Worm (Caenorhabditis elegans) whole organism, L4 larva: ENCODE data around the gene clec-1.

Experiments
- T20F7.1 ChIP-seq: fragments of 200-800 bp; sonication (Bioruptor generic); optimal IDR thresholded peaks from 2 replicates; lab custom pipeline; 2018; ENCODE audit warnings: mild to moderate bottlenecking, missing genetic modification characterization, missing compliant biosample characterization
- ZK337.2 ChIP-seq: fragments of 200-800 bp; sonication (Bioruptor generic); IDR thresholded peaks from 2 replicates; pipeline ENCODE4 v1.3.6; 2022; ENCODE audit warnings: missing genetic modification reagents, missing genetic modification characterization, missing compliant biosample characterization
- ZK546.5 ChIP-seq, 2 experiments: sonication (generic microtip); optimal IDR thresholded peaks; 2 replicates each; lab custom pipeline; 2017; ENCODE audit warnings: missing biosample characterization in 2 of 2, missing genetic modification characterization in 2 of 2
- aha-1 ChIP-seq: fragments of 150-350 bp; peaks from one replicate; lab custom pipeline; 2014; ENCODE audit warnings: missing biosample characterization, missing genetic modification characterization
- ama-1 ChIP-seq: fragments of 150-350 bp; optimal IDR thresholded peaks from 2 replicates; lab custom pipeline; 2014; ENCODE audit warnings: inconsistent platforms, mixed read lengths
- ceh-20 ChIP-seq: fragments of 200-800 bp; sonication (Bioruptor generic); IDR thresholded peaks from 2 replicates; pipeline ENCODE4 v1.3.6; 2022; ENCODE audit warnings: missing genetic modification reagents, missing genetic modification characterization, missing compliant biosample characterization
- ces-1 ChIP-seq: fragments of 150-350 bp; sonication (generic microtip); optimal IDR thresholded peaks from 4 replicates; lab custom pipeline; 2014; ENCODE audit warnings: missing biosample characterization, missing genetic modification reagents, missing genetic modification characterization
- cey-2 ChIP-seq: sonication (generic microtip); optimal IDR thresholded peaks from 3 replicates; lab custom pipeline; 2017; ENCODE audit warnings: missing genetic modification characterization, mild to moderate bottlenecking, missing compliant biosample characterization, antibody characterized with exemption, borderline replicate concordance; ENCODE audit not compliant: insufficient read depth
- daf-12 ChIP-seq: fragments of 150-350 bp; optimal IDR thresholded peaks from 2 replicates; lab custom pipeline; 2014; ENCODE audit warnings: missing biosample characterization, missing genetic modification reagents, missing genetic modification characterization
- daf-16 ChIP-seq, 3 experiments: sonication (generic microtip); optimal IDR thresholded peaks; 2 replicates each; lab custom pipeline; 2016 to 2017; ENCODE audit warnings: missing genetic modification characterization in 3 of 3, missing genetic modification reagents in 3 of 3, mild to moderate bottlenecking in 2 of 3, missing compliant biosample characterization in 2 of 3, missing biosample characterization in 1 of 3, moderate library complexity in 1 of 3
- daf-8 ChIP-seq: fragments of 200-800 bp; sonication (Bioruptor generic); IDR thresholded peaks from 2 replicates; pipeline ENCODE4 v1.3.6; 2022; ENCODE audit warnings: missing genetic modification characterization, missing compliant biosample characterization
- dmd-6 ChIP-seq: fragments of 200-800 bp; sonication (Bioruptor generic); IDR thresholded peaks from 2 replicates; pipeline ENCODE4 v1.3.6; 2022; ENCODE audit warnings: missing genetic modification reagents, missing genetic modification characterization, missing compliant biosample characterization
- egl-27 ChIP-seq: sonication (generic microtip); optimal IDR thresholded peaks from 3 replicates; lab custom pipeline; 2017; ENCODE audit warnings: missing biosample characterization, missing genetic modification reagents, missing genetic modification characterization
- hif-1 ChIP-seq, 2 experiments: sonication (generic microtip); optimal IDR thresholded peaks; 2 replicates each; lab custom pipeline; 2016 to 2017; ENCODE audit warnings: missing compliant biosample characterization in 2 of 2, missing genetic modification characterization in 2 of 2, missing genetic modification reagents in 2 of 2, missing genotype in 2 of 2, mild to moderate bottlenecking in 1 of 2
- hlh-11 ChIP-seq: fragments of 200-800 bp; sonication (Bioruptor generic); optimal IDR thresholded peaks from 2 replicates; lab custom pipeline; 2018; ENCODE audit warnings: mild to moderate bottlenecking, missing genetic modification characterization, missing compliant biosample characterization
- hlh-30 ChIP-seq: sonication (generic microtip); optimal IDR thresholded peaks from 2 replicates; lab custom pipeline; 2017; ENCODE audit warnings: antibody characterized with exemption, mild to moderate bottlenecking, missing genetic modification characterization, missing compliant biosample characterization; ENCODE audit not compliant: insufficient read depth
- jun-1 ChIP-seq: fragments of 150-350 bp; optimal IDR thresholded peaks from 2 replicates; lab custom pipeline; 2014; ENCODE audit warnings: missing biosample characterization, missing genetic modification reagents, missing genetic modification characterization
- lir-3 ChIP-seq: sonication (generic microtip); optimal IDR thresholded peaks from 2 replicates; lab custom pipeline; 2016; ENCODE audit warnings: mild to moderate bottlenecking, missing genetic modification characterization, missing compliant biosample characterization
- lsy-2 ChIP-seq, 2 experiments: fragments of 150-350 bp in 1 of 2; sonication (generic microtip) in 1 of 2; optimal IDR thresholded peaks; 2 replicates each; lab custom pipeline; 2014 to 2017; ENCODE audit warnings: missing biosample characterization in 2 of 2, missing genetic modification characterization in 2 of 2
- mep-1 ChIP-seq: fragments of 150-350 bp; sonication (generic microtip); optimal IDR thresholded peaks from 3 replicates; lab custom pipeline; 2014; ENCODE audit warnings: missing biosample characterization, missing genetic modification characterization
- mxl-2 ChIP-seq: fragments of 200-800 bp; sonication (Bioruptor generic); conservative IDR thresholded peaks from 2 replicates; pipeline ENCODE4 v1.3.6; 2022; ENCODE audit warnings: missing genetic modification reagents, missing genetic modification characterization, missing compliant biosample characterization
- mxl-3 ChIP-seq: fragments of 200-800 bp; sonication (Bioruptor generic); optimal IDR thresholded peaks from 2 replicates; lab custom pipeline; 2018; ENCODE audit warnings: mild to moderate bottlenecking, missing genetic modification characterization, missing compliant biosample characterization
- nhr-102 ChIP-seq: sonication (generic microtip); optimal IDR thresholded peaks from 2 replicates; lab custom pipeline; 2016; ENCODE audit warnings: mild to moderate bottlenecking, missing genetic modification characterization, moderate library complexity, missing compliant biosample characterization
- nhr-25 ChIP-seq: sonication (generic microtip); optimal IDR thresholded peaks from 2 replicates; lab custom pipeline; 2017; ENCODE audit warnings: missing genetic modification characterization, mild to moderate bottlenecking, missing compliant biosample characterization, antibody characterized with exemption, moderate library complexity, borderline replicate concordance; ENCODE audit not compliant: insufficient read depth
- nhr-28 ChIP-seq: fragments of 150-350 bp; optimal IDR thresholded peaks from 2 replicates; lab custom pipeline; 2014; ENCODE audit warnings: missing biosample characterization, missing genetic modification characterization
- nhr-6 ChIP-seq: fragments of 150-350 bp; optimal IDR thresholded peaks from 2 replicates; lab custom pipeline; 2014; ENCODE audit warnings: missing biosample characterization, missing genetic modification characterization
- pha-4 ChIP-seq, 2 experiments: fragments of 150-350 bp in 1 of 2; fragments of 200-800 bp in 1 of 2; sonication (Bioruptor generic) in 1 of 2; IDR thresholded peaks in 1 of 2; optimal IDR thresholded peaks in 1 of 2; 2 replicates each; pipeline versions ENCODE4 v1.3.6 to Lab custom; 2014 to 2022; ENCODE audit warnings: missing genetic modification characterization in 2 of 2, missing genetic modification reagents in 2 of 2, missing biosample characterization in 1 of 2, missing compliant biosample characterization in 1 of 2
- pqm-1 ChIP-seq: sonication (generic microtip); optimal IDR thresholded peaks from 2 replicates; lab custom pipeline; 2017; ENCODE audit warnings: missing biosample characterization, missing genetic modification characterization
- rbr-2 ChIP-seq: sonication (generic microtip); optimal IDR thresholded peaks from 2 replicates; lab custom pipeline; 2016; ENCODE audit warnings: missing genotype, missing genetic modification characterization, missing compliant biosample characterization
- saeg-2 ChIP-seq: fragments of 200-800 bp; sonication (Bioruptor generic); IDR thresholded peaks from 2 replicates; pipeline ENCODE4 v1.3.6; 2022; ENCODE audit warnings: missing genetic modification reagents, missing genetic modification characterization, missing compliant biosample characterization
- skn-1 ChIP-seq: fragments of 150-350 bp; optimal IDR thresholded peaks from 2 replicates; lab custom pipeline; 2014; ENCODE audit warnings: missing biosample characterization, missing genetic modification characterization
- unc-39 ChIP-seq: sonication (generic microtip); optimal IDR thresholded peaks from 2 replicates; lab custom pipeline; 2017; ENCODE audit warnings: missing biosample characterization, missing genetic modification characterization
- vab-7 ChIP-seq: fragments of 200-800 bp; sonication (Bioruptor generic); IDR thresholded peaks from 2 replicates; pipeline ENCODE4 v1.3.6; 2022; ENCODE audit warnings: missing genetic modification reagents, missing genetic modification characterization, missing compliant biosample characterization
- zip-11 ChIP-seq: fragments of 200-800 bp; sonication (Bioruptor generic); IDR thresholded peaks from 2 replicates; pipeline ENCODE4 v1.3.6; 2022; ENCODE audit warnings: missing genetic modification characterization, missing compliant biosample characterization
- ztf-11 ChIP-seq: fragments of 150-350 bp; optimal IDR thresholded peaks from 2 replicates; lab custom pipeline; 2014; ENCODE audit warnings: missing biosample characterization, missing genetic modification characterization

Gene clec-1

ce11 chrV:5696177-5696576 lies 3.8 kb upstream of the clec-1 start:
- TF ChIP-seq nhr-28 (tag; lab: Kevin White, UChicago) (peak; percentile 94), ces-1 (GFP tag; lab: Kevin White, UChicago) (no peak), lir-3 (tag; lab: Kevin White, UChicago) (no peak), nhr-6 (tag; lab: Kevin White, UChicago) (peak; percentile 3), mep-1 (tag; lab: Kevin White, UChicago) (no peak), pqm-1 (tag; lab: Kevin White, UChicago) (peak; percentile 65), daf-16 (GFP tag; optimal IDR thresholded peaks at IDR 0.05; lab: Kevin White, UChicago) (no peak), daf-16 (tag; optimal IDR thresholded peaks at IDR 0.05; lab: Kevin White, UChicago) (peak; percentile 19), zip-11 (GFP tag; lab: Robert Waterston, UW) (no peak)

ce11 chrV:5697581-5697980 lies 2.4 kb upstream of the clec-1 start:
- TF ChIP-seq mxl-2 (GFP tag; lab: Robert Waterston, UW) (no peak), mep-1 (tag; lab: Kevin White, UChicago) (no peak), ZK546.5 (tag; optimal IDR thresholded peaks at IDR 0.05; lab: Kevin White, UChicago) (no peak), jun-1 (tag; lab: Kevin White, UChicago) (no peak), saeg-2 (GFP tag; lab: Robert Waterston, UW) (no peak), daf-12 (tag; lab: Kevin White, UChicago) (no peak), unc-39 (tag; lab: Kevin White, UChicago) (no peak), hlh-11 (tag; lab: Kevin White, UChicago) (peak; percentile 18), T20F7.1 (GFP tag; lab: Kevin White, UChicago) (no peak), nhr-28 (tag; lab: Kevin White, UChicago) (peak; percentile 60), rbr-2 (tag; lab: Kevin White, UChicago) (no peak), dmd-6 (GFP tag; lab: Robert Waterston, UW) (0 out of 2 replicates have a peak, but pooled peaks have one; percentile 23), aha-1 (tag; lab: Kevin White, UChicago) (peak; percentile 69), vab-7 (GFP tag; lab: Robert Waterston, UW) (no peak)

- TF ChIP-seq aha-1 (tag; lab: Kevin White, UChicago) (peak; percentile 89), T20F7.1 (GFP tag; lab: Kevin White, UChicago) (no peak), mxl-3 (peak; percentile 39), ama-1 (peak; percentile 73), cey-2 (no peak), hif-1 (tag; optimal IDR thresholded peaks at IDR 0.05; lab: Kevin White, UChicago) (no peak), ZK337.2 (no peak), egl-27 (no peak), nhr-102 (tag; lab: Kevin White, UChicago) (no peak), ztf-11 (tag; lab: Kevin White, UChicago) (no peak), ceh-20 (GFP tag; lab: Robert Waterston, UW) (no peak), hlh-30 (tag; lab: Kevin White, UChicago) (no peak), lsy-2 (tag; optimal IDR thresholded peaks at IDR 0.05; lab: Kevin White, UChicago) (no peak), pha-4 (GFP tag; IDR thresholded peaks at IDR 0.05; lab: Robert Waterston, UW) (no peak), pha-4 (tag; optimal IDR thresholded peaks at IDR 0.05; lab: Kevin White, UChicago) (no peak), hlh-11 (tag; lab: Kevin White, UChicago) (peak; percentile 68), skn-1 (tag; lab: Kevin White, UChicago) (no peak), nhr-25 (peak; percentile 38), nhr-28 (tag; lab: Kevin White, UChicago) (peak; percentile 52), daf-16 (GFP tag; optimal IDR thresholded peaks at IDR 0.05; lab: Kevin White, UChicago) (no peak), daf-16 (tag; optimal IDR thresholded peaks at IDR 0.05; lab: Kevin White, UChicago) (no peak), daf-8 (GFP tag; lab: Robert Waterston, UW) (no peak)
These were observed 1.2 kb downstream of the clec-1 start for ce11 chrV:5701106-5701505.
